Worm (Caenorhabditis elegans) whole organism, L1 larva: Measurements from ENCODE around the gene C07E3.3.

Experiments used
- aly-2 ChIP-seq: fragments of 150-350 bp; optimal IDR thresholded peaks from 2 replicates; lab custom pipeline; 2014; ENCODE audit warnings: missing biosample characterization, missing genetic modification characterization
- dpl-1 ChIP-seq, 3 experiments: fragments of 150-350 bp in 2 of 3; sonication (generic microtip) in 1 of 3; optimal IDR thresholded peaks; 2 replicates each; lab custom pipeline; 2014 to 2017; ENCODE audit warnings: missing biosample characterization in 3 of 3, missing genetic modification characterization in 3 of 3, missing genetic modification reagents in 3 of 3
- nhr-12 ChIP-seq: sonication (generic microtip); optimal IDR thresholded peaks from 2 replicates; lab custom pipeline; 2017; ENCODE audit warnings: missing biosample characterization, missing genetic modification characterization
- tbx-2 ChIP-seq: sonication (generic microtip); optimal IDR thresholded peaks from 2 replicates; lab custom pipeline; 2016; ENCODE audit warnings: missing genetic modification characterization, missing compliant biosample characterization

- TF ChIP-seq nhr-12: no peak
- no peak for TF ChIP-seq aly-2 (tag; lab: Kevin White, UChicago)
- TF ChIP-seq tbx-2: no peak
- no peak for TF ChIP-seq dpl-1 (GFP tag; optimal IDR thresholded peaks at IDR 0.05; lab: Kevin White, UChicago)
Measured at ce11 chrII:10393282-10394179, 36.2 kb upstream of the C07E3.3 start, which contains the start of gene gpd-1.
